Worm (Caenorhabditis elegans) whole organism, L4 larva: ENCODE results near the gene W04E12.4.

Source experiments
- Y105C5A.15 ChIP-seq: fragments of 200-800 bp; sonication (Bioruptor generic); IDR thresholded peaks from 2 replicates; pipeline ENCODE4 v1.3.6; 2022; ENCODE audit warnings: missing genetic modification characterization, missing compliant biosample characterization
- aly-2 ChIP-seq: sonication (generic microtip); optimal IDR thresholded peaks from 2 replicates; lab custom pipeline; 2018; ENCODE audit warnings: missing biosample characterization, missing genetic modification characterization
- fkh-10 ChIP-seq: fragments of 150-350 bp; optimal IDR thresholded peaks from 2 replicates; lab custom pipeline; 2014; ENCODE audit warnings: missing biosample characterization, missing genetic modification reagents, missing genetic modification characterization
- pha-4 ChIP-seq, 2 experiments: fragments of 150-350 bp in 1 of 2; fragments of 200-800 bp in 1 of 2; sonication (Bioruptor generic) in 1 of 2; IDR thresholded peaks in 1 of 2; optimal IDR thresholded peaks in 1 of 2; 2 replicates each; pipeline versions ENCODE4 v1.3.6 to Lab custom; 2014 to 2022; ENCODE audit warnings: missing genetic modification characterization in 2 of 2, missing genetic modification reagents in 2 of 2, missing biosample characterization in 1 of 2, missing compliant biosample characterization in 1 of 2

DNA sequence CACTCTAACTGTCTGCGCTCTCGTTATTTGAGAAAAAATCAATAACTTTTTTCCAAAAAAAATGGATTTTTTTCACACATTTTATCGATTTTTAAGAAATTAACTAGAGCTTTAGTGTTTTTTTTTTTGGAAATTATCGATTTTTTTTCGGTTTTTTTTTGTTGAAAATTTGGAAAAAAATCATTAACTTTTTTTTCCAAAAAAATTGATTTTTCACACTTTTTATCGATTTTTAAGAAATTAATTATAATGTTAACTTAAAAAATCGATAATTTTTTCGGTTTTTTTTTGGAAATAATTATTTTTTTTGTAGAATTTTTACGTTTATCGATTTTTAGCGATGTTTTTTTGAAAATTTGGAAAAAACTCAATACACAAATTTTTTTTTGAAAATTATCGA is 805 bp downstream of the W04E12.4 start:
- TF ChIP-seq aly-2 (tag; lab: Kevin White, UChicago), result no peak
- TF ChIP-seq fkh-10 (GFP tag; lab: Kevin White, UChicago), result no peak
- TF ChIP-seq pha-4 (GFP tag; IDR thresholded peaks at IDR 0.05; lab: Robert Waterston, UW), result no peak
- TF ChIP-seq pha-4 (tag; optimal IDR thresholded peaks at IDR 0.05; lab: Kevin White, UChicago), result no peak
- no peak for TF ChIP-seq Y105C5A.15 (GFP tag; lab: Robert Waterston, UW)
